Fruit fly (Drosophila melanogaster): ENCODE data around the gene CG10405.

CG10405 gene

DNA sequence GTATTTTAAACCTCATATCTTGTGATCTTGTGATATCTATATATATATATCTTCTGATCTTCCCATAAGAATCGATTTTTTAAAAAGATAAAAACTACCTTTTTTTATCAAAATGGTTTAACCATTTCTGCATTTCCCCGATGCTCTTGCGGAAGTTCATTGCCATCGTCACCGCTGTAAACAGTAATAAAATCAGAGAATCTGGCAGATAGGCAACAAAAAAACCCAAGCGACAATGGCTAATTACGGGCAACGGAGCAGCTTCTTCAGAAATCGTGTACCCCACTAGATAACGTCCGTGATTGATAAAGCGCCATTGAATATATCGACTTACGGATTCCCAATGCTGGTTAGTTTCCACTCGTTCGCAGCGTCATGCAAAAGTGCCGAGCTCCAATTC is at the start of gene CG10405:
CG10405 (plus strand) TSS at position 301 of the 400 bp plus-strand sequence.
- TF ChIP-seq sens (GFP tag) (peak; percentile 31), Camta (GFP tag; optimal IDR thresholded peaks at IDR 0.05) (no peak)

DNA sequence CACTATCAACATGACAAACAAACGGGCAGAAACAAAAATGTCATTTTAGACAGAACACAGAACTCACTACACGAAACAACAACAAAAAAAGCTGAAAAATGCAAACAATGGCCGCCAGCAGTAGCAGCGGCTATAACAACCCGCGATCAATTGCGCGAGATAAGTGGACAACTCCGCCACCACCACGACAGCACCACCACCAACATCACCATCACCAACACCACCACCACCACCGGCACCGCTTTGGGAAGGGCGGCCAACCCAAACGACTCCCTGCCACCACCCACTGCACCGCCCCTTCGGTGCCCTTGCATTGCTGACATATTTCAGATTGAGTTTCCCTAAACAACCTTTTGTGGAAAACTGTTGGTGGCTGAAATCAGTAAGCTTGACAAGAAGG is 47.7 kb upstream of the CG10405 start:
- TF ChIP-seq CG4360 (GFP tag; IDR thresholded peaks at IDR 0.05) = peak; percentile 28; the same call in 1 of the 2 replicates
- TF ChIP-seq Atf6 (GFP tag; IDR thresholded peaks at IDR 0.05) = no peak
- peak; percentile 72; the same call in 1 of the 2 replicates for TF ChIP-seq seq (GFP tag; IDR thresholded peaks at IDR 0.05)
- no peak for TF ChIP-seq shn (GFP tag; optimal IDR thresholded peaks at IDR 0.05)
- TF ChIP-seq Nf-YB (GFP tag; optimal IDR thresholded peaks at IDR 0.05) = peak; percentile 84
- TF ChIP-seq Nf-YC (tag; optimal IDR thresholded peaks at IDR 0.05) = peak; percentile 79
- TF ChIP-seq CG11456 (GFP tag; IDR thresholded peaks at IDR 0.05) = 0 out of 3 replicates have a peak, but pooled peaks have one; percentile 18
- TF ChIP-seq CG2889 (GFP tag; IDR thresholded peaks at IDR 0.05) = 0 out of 3 replicates have a peak, but pooled peaks have one; percentile 12

DNA sequence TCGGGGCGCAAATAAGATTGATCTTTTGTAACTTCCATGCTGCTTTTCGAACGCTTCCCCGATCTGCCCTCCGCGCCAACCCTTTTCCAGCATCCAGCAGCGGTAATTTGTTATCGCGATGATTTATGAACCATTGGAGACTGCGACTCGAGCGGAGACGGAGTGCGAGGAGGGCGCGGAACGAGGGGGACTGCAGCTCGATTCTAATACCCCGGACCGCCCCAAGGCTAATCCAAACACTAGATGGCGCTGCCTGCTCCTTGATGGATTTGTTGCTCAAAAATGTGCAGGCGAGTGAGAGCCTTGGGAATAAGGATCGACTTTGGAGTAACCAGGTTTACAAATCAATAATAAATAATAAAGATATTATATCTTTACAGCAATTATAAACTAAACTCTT is 45.9 kb upstream of the CG10405 start:
- TF ChIP-seq CTCF (GFP tag; optimal IDR thresholded peaks at IDR 0.05) = peak; percentile 29
- no peak for TF ChIP-seq CG10654 (GFP tag; optimal IDR thresholded peaks at IDR 0.05)

DNA sequence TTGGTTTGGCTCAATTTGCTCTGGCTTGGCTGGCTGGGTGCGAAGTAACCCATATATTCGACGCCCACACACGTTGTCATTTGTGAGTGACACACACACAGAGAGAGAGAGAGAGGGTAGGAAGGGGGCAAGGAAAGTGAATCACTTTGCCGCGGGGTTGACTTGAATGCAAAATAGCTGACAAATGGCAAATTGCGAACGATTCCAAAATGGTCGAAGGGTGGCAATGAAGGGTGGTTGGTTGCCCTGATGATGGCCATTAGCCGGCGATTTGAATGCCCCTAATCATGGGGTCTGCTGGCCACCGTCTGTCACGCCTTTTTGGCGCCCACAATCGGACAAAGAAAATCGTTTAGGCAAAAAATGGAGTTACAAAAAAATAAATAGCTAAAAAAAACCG is 43.6 kb upstream of the CG10405 start:
- TF ChIP-seq CG10565 (GFP tag; optimal IDR thresholded peaks at IDR 0.05) = no peak
- no peak for TF ChIP-seq eyg (GFP tag; optimal IDR thresholded peaks at IDR 0.05)
- no peak for TF ChIP-seq CG2889 (GFP tag; IDR thresholded peaks at IDR 0.05)
- no peak for TF ChIP-seq Max (GFP tag; optimal IDR thresholded peaks at IDR 0.05)
- TF ChIP-seq Nf-YB (GFP tag; optimal IDR thresholded peaks at IDR 0.05) = peak; percentile 89
- TF ChIP-seq sc (optimal IDR thresholded peaks at IDR 0.05) = no peak
- TF ChIP-seq sc (GFP tag; optimal IDR thresholded peaks at IDR 0.05) = no peak
- no peak for TF ChIP-seq twi (tag; optimal IDR thresholded peaks at IDR 0.05)
- peak; percentile 80 for TF ChIP-seq Nf-YC (tag; optimal IDR thresholded peaks at IDR 0.05)
- peak; percentile 63; the same call in 1 of the 2 replicates for TF ChIP-seq seq (GFP tag; IDR thresholded peaks at IDR 0.05)
- TF ChIP-seq CG11696 (GFP tag; IDR thresholded peaks at IDR 0.05) = no peak
- TF ChIP-seq nmo (GFP tag; optimal IDR thresholded peaks at IDR 0.05) = no peak
- TF ChIP-seq Ets65A (GFP tag) = peak; percentile 32

DNA sequence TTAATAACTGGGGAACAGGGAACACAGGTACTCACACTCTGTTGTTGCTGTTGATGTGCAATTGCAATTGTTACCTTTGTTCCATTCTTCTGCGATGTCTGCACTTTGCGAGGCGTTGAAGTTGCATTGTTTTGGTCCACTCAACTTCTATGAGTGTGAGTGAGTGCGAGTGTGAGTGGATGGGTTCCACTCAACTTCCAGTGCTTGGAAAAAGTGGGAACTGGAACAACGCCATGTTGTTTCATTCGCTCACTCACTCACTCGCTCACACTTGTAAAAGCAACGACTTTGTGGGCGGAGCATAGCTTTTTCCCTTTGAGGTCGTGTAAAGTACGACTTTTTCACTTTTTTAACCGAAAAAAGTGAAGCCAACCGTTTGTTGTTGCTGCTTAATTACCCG is 40.6 kb upstream of the CG10405 start:
- TF ChIP-seq CG18619 (GFP tag; optimal IDR thresholded peaks at IDR 0.05) = no peak
- TF ChIP-seq Hmr (GFP tag; optimal IDR thresholded peaks at IDR 0.05) = no peak
- 0 out of 4 replicates have a peak, but pooled peaks have one; percentile 38 for TF ChIP-seq chinmo (GFP tag; IDR thresholded peaks at IDR 0.05; ENCODE audit: partially characterized antibody)
- TF ChIP-seq pfk (GFP tag; optimal IDR thresholded peaks at IDR 0.05) = peak; percentile 93
- TF ChIP-seq cg (GFP tag; optimal IDR thresholded peaks at IDR 0.05) = peak; percentile 47
- TF ChIP-seq bbx (GFP tag; IDR thresholded peaks at IDR 0.05; ENCODE audit: partially characterized antibody) = peak; percentile 46; the same call in 1 of the 2 replicates
- peak; percentile 79 for TF ChIP-seq CG10321 (GFP tag; IDR thresholded peaks at IDR 0.05)
- TF ChIP-seq psq (GFP tag; optimal IDR thresholded peaks at IDR 0.05) = no peak
- peak; percentile 93 for TF ChIP-seq Nf-YB (GFP tag; optimal IDR thresholded peaks at IDR 0.05)
- TF ChIP-seq CG1832 (GFP tag; optimal IDR thresholded peaks at IDR 0.05) = peak; percentile 43
- peak; percentile 51; the same call in 1 of the 3 replicates for TF ChIP-seq Opbp (GFP tag; IDR thresholded peaks at IDR 0.05; ENCODE audit: partially characterized antibody)
- TF ChIP-seq Bgb (GFP tag; IDR thresholded peaks at IDR 0.05; ENCODE audit: partially characterized antibody) = 0 out of 2 replicates have a peak, but pooled peaks have one; percentile 21
- TF ChIP-seq CG16863 (GFP tag; optimal IDR thresholded peaks at IDR 0.05) = no peak
- no peak for TF ChIP-seq Rx (GFP tag; IDR thresholded peaks at IDR 0.05)
- TF ChIP-seq CG13624 (GFP tag; optimal IDR thresholded peaks at IDR 0.05) = no peak
- peak; percentile 92 for TF ChIP-seq Nf-YC (tag; optimal IDR thresholded peaks at IDR 0.05)
- no peak for TF ChIP-seq CG14710 (tag; optimal IDR thresholded peaks at IDR 0.05)
- peak; percentile 42 for TF ChIP-seq phol (tag; optimal IDR thresholded peaks at IDR 0.05)
- TF ChIP-seq z (GFP tag; IDR thresholded peaks at IDR 0.05) = peak; percentile 99
